Worm (Caenorhabditis elegans): Measurements from ENCODE around the gene C11H1.7.

DNA sequence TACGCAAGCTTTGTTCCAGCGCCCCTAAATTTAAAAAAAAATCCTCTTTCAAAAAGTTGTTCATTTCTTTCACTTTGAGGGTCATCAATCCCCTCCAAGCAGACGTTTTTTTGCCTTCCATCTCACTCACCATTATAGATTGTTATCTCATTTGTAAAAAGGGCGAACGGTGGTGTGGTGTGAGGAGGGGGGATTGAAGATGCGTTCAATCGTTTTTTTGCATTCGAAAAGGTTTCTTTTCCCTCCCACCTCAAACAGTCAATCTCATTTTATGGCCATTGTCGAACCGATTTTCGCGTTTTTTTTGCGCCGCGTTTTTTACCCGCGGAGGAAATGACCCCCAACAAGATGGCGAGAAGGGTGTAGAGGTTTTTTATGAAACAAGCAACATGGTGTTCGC lies 11.7 kb downstream of the C11H1.7 start:
- TF ChIP-seq sptf-1 (tag; optimal IDR thresholded peaks at IDR 0.05): no peak
- TF ChIP-seq ces-1 (GFP tag; optimal IDR thresholded peaks at IDR 0.05): no peak
- TF ChIP-seq hlh-1 (tag; optimal IDR thresholded peaks at IDR 0.05): no peak
- no peak for TF ChIP-seq pha-4 (tag; optimal IDR thresholded peaks at IDR 0.05)
- TF ChIP-seq cnd-1 (tag; optimal IDR thresholded peaks at IDR 0.05): no peak
- no peak for TF ChIP-seq snpc-4 (tag; optimal IDR thresholded peaks at IDR 0.05)
- no peak for TF ChIP-seq drap-1 (GFP tag; optimal IDR thresholded peaks at IDR 0.05)
- no peak for TF ChIP-seq ztf-11 (tag; optimal IDR thresholded peaks at IDR 0.05)
- TF ChIP-seq ceh-43 (GFP tag; optimal IDR thresholded peaks at IDR 0.05): no peak

Measured in whole organism, mixed stage, embryonic.